Worm (Caenorhabditis elegans): ENCODE measurements around the gene mtm-6.

mtm-6 gene

ce11 chrIII:13340504-13341274 lies 6.2 kb upstream of the mtm-6 start:
- TF ChIP-seq unc-86 (tag; optimal IDR thresholded peaks at IDR 0.05) (no peak), snpc-4 (tag; optimal IDR thresholded peaks at IDR 0.05) (no peak), efl-3 (GFP tag; optimal IDR thresholded peaks at IDR 0.05) (no peak), C16A3.4 (tag; optimal IDR thresholded peaks at IDR 0.05) (no peak), pax-3 (tag; optimal IDR thresholded peaks at IDR 0.05) (no peak), nhr-84 (tag; optimal IDR thresholded peaks at IDR 0.05) (no peak), ets-5 (GFP tag; IDR thresholded peaks at IDR 0.05) (no peak), efl-1 (optimal IDR thresholded peaks at IDR 0.05) (peak; percentile 18 to 70), efl-1 (GFP tag; optimal IDR thresholded peaks at IDR 0.05 in 1 of 2) (peak; percentile 77 to 98), mdl-1 (tag; optimal IDR thresholded peaks at IDR 0.05) (no peak), tbx-2 (tag; optimal IDR thresholded peaks at IDR 0.05) (no peak), snu-23 (GFP tag; optimal IDR thresholded peaks at IDR 0.05) (peak; percentile 44), dsc-1 (tag; optimal IDR thresholded peaks at IDR 0.05) (peak; percentile 66), ceh-90 (tag; optimal IDR thresholded peaks at IDR 0.05) (no peak), rnt-1 (tag; optimal IDR thresholded peaks at IDR 0.05) (peak; percentile 24), lin-14 (GFP tag; optimal IDR thresholded peaks at IDR 0.05) (no peak), sptf-1 (tag; optimal IDR thresholded peaks at IDR 0.05) (no peak), lin-13 (GFP tag; optimal IDR thresholded peaks at IDR 0.05) (peak; percentile 34), lir-3 (tag; optimal IDR thresholded peaks at IDR 0.05; ENCODE audit: poor library complexity) (no peak), ztf-4 (tag; optimal IDR thresholded peaks at IDR 0.05) (no peak), pqm-1 (tag; optimal IDR thresholded peaks at IDR 0.05) (no peak), unc-98 (GFP tag; IDR thresholded peaks at IDR 0.05) (no peak), sup-37 (GFP tag; optimal IDR thresholded peaks at IDR 0.05) (no peak), sox-4 (tag; optimal IDR thresholded peaks at IDR 0.05) (no peak), skn-1 (tag; optimal IDR thresholded peaks at IDR 0.05) (no peak), ztf-11 (tag; optimal IDR thresholded peaks at IDR 0.05) (no peak), unc-62 (GFP tag; optimal IDR thresholded peaks at IDR 0.05) (no peak), ceh-8 (GFP tag; optimal IDR thresholded peaks at IDR 0.05) (no peak), nhr-12 (tag; optimal IDR thresholded peaks at IDR 0.05) (no peak), fos-1 (tag; optimal IDR thresholded peaks at IDR 0.05) (no peak), isw-1 (GFP tag; IDR thresholded peaks at IDR 0.05) (no peak), lin-35 (GFP tag; optimal IDR thresholded peaks at IDR 0.05) (peak; percentile 65 to 83), xbp-1 (tag; optimal IDR thresholded peaks at IDR 0.05) (no peak), pag-3 (tag; optimal IDR thresholded peaks at IDR 0.05; ENCODE audit: borderline replicate concordance, insufficient read depth) (no peak), ceh-88 (GFP tag; IDR thresholded peaks at IDR 0.05) (no peak), fkh-10 (GFP tag; optimal IDR thresholded peaks at IDR 0.05) (no peak), alr-1 (tag; optimal IDR thresholded peaks at IDR 0.05; ENCODE audit: borderline replicate concordance) (no peak), nhr-20 (tag; optimal IDR thresholded peaks at IDR 0.05) (peak; percentile 20), blmp-1 (tag; optimal IDR thresholded peaks at IDR 0.05) (peak; percentile 17), nhr-11 (tag; optimal IDR thresholded peaks at IDR 0.05) (no peak), ceh-82 (tag; optimal IDR thresholded peaks at IDR 0.05) (peak in 1 of 3 experiments; percentile 3), unc-130 (tag; optimal IDR thresholded peaks at IDR 0.05) (no peak), nhr-90 (tag; optimal IDR thresholded peaks at IDR 0.05; ENCODE audit: poor library complexity) (peak; percentile 28), fkh-4 (tag; optimal IDR thresholded peaks at IDR 0.05; ENCODE audit: borderline replicate concordance) (no peak), nhr-47 (tag; optimal IDR thresholded peaks at IDR 0.05) (peak; percentile 35), lin-39 (tag; optimal IDR thresholded peaks at IDR 0.05) (no peak), mab-9 (GFP tag; IDR thresholded peaks at IDR 0.05) (no peak), egl-27 (tag; optimal IDR thresholded peaks at IDR 0.05) (no peak), nhr-76 (tag; optimal IDR thresholded peaks at IDR 0.05) (no peak), jun-1 (tag; optimal IDR thresholded peaks at IDR 0.05) (no peak), hlh-17 (GFP tag; optimal IDR thresholded peaks at IDR 0.05; ENCODE audit: borderline replicate concordance) (no peak), lsy-2 (tag; optimal IDR thresholded peaks at IDR 0.05) (peak; percentile 55 to 80)
